Worm (Caenorhabditis elegans) whole organism, early embryonic: Measurements from ENCODE around the gene cdl-1.
A peak's percentile ranks its signal among the peaks of the same experiment; 100 is the strongest.

ENCODE experiments used
- B0310.2 ChIP-seq: sonication (generic microtip); optimal IDR thresholded peaks from 2 replicates; lab custom pipeline; 2016; ENCODE audit warnings: mild to moderate bottlenecking, missing genetic modification characterization, missing compliant biosample characterization
- F13C5.2 ChIP-seq: sonication (generic microtip); optimal IDR thresholded peaks from 2 replicates; lab custom pipeline; 2017; ENCODE audit warnings: mild to moderate bottlenecking, missing genetic modification characterization, inconsistent platforms, missing compliant biosample characterization
- aly-1 ChIP-seq: sonication (generic microtip); optimal IDR thresholded peaks from 2 replicates; lab custom pipeline; 2016; ENCODE audit warnings: missing genetic modification characterization, missing compliant biosample characterization
- ama-1 ChIP-seq: fragments of 150-350 bp; optimal IDR thresholded peaks from 2 replicates; lab custom pipeline; 2014
- ceh-13 ChIP-seq: fragments of 200-800 bp; sonication (Bioruptor generic); optimal IDR thresholded peaks from 2 replicates; lab custom pipeline; 2018; ENCODE audit warnings: mild to moderate bottlenecking, missing genetic modification characterization, missing compliant biosample characterization
- ceh-36 ChIP-seq: sonication (generic microtip); optimal IDR thresholded peaks from 2 replicates; lab custom pipeline; 2016; ENCODE audit warnings: missing genetic modification characterization, inconsistent platforms, missing compliant biosample characterization
- ets-7 ChIP-seq: sonication (generic microtip); optimal IDR thresholded peaks from 2 replicates; lab custom pipeline; 2016; ENCODE audit warnings: missing genotype, missing genetic modification characterization, missing compliant biosample characterization
- flt-1 ChIP-seq: fragments of 200-800 bp; sonication (Bioruptor generic); IDR thresholded peaks from 2 replicates; pipeline ENCODE4 v1.3.6; 2022; ENCODE audit warnings: missing genetic modification characterization, missing compliant biosample characterization
- hmbx-1 ChIP-seq: sonication (generic microtip); optimal IDR thresholded peaks from 2 replicates; lab custom pipeline; 2016; ENCODE audit warnings: mild to moderate bottlenecking, missing genetic modification characterization, missing compliant biosample characterization
- hmg-4 ChIP-seq: fragments of 200-800 bp; sonication (Bioruptor generic); optimal IDR thresholded peaks from 2 replicates; lab custom pipeline; 2018; ENCODE audit warnings: mild to moderate bottlenecking, missing genetic modification characterization, missing compliant biosample characterization
- hnd-1 ChIP-seq: sonication (generic microtip); optimal IDR thresholded peaks from 2 replicates; lab custom pipeline; 2016; ENCODE audit warnings: missing genetic modification characterization, missing compliant biosample characterization
- pes-1 ChIP-seq: fragments of 200-800 bp; sonication (Bioruptor generic); IDR thresholded peaks from 2 replicates; pipeline ENCODE4 v1.3.6; 2022; ENCODE audit warnings: missing genetic modification reagents, missing genetic modification characterization, missing compliant biosample characterization
- scrt-1 ChIP-seq: fragments of 200-800 bp; sonication (Bioruptor generic); IDR thresholded peaks from 2 replicates; pipeline ENCODE4 v1.3.6; 2022; ENCODE audit warnings: missing genetic modification characterization, missing compliant biosample characterization
- sea-1 ChIP-seq: fragments of 200-800 bp; sonication (Bioruptor generic); conservative IDR thresholded peaks from 2 replicates; pipeline ENCODE4 v1.3.6; 2022; ENCODE audit warnings: missing genetic modification characterization, missing compliant biosample characterization
- tbx-11 ChIP-seq: fragments of 200-800 bp; sonication (Bioruptor generic); IDR thresholded peaks from 2 replicates; pipeline ENCODE4 v1.3.6; 2022; ENCODE audit warnings: missing genetic modification characterization, missing compliant biosample characterization
- tbx-37 ChIP-seq: fragments of 200-800 bp; sonication (Bioruptor generic); conservative IDR thresholded peaks from 2 replicates; pipeline ENCODE4 v1.3.6; 2022; ENCODE audit warnings: missing genetic modification reagents, missing genetic modification characterization, missing compliant biosample characterization
- tra-4 ChIP-seq: sonication (generic microtip); optimal IDR thresholded peaks from 2 replicates; lab custom pipeline; 2017; ENCODE audit warnings: missing genetic modification characterization, missing compliant biosample characterization

cdl-1 gene

ce11 chrII:10784780-10785463 is at the start of gene cdl-1:
cdl-1 (plus strand) TSS chrII:10785452.
- TF ChIP-seq F13C5.2 (no peak), flt-1 (GFP tag; lab: Robert Waterston, UW) (0 out of 2 replicates have a peak, but pooled peaks have one; percentile 12)

- no peak for TF ChIP-seq tbx-11 (GFP tag; lab: Robert Waterston, UW)
- no peak for TF ChIP-seq hmbx-1 (tag; lab: Kevin White, UChicago)
- no peak for TF ChIP-seq hmg-4
- no peak for TF ChIP-seq scrt-1
- no peak for TF ChIP-seq ets-7 (tag; lab: Kevin White, UChicago)
- no peak for TF ChIP-seq sea-1
- no peak for TF ChIP-seq flt-1 (GFP tag; lab: Robert Waterston, UW)
- TF ChIP-seq tbx-37 (GFP tag; lab: Robert Waterston, UW): no peak
Observed at ce11 chrII:10737059-10737458, 48.2 kb upstream of the cdl-1 start, which contains the start of gene C52A11.3. C52A11.3 (plus strand) TSS chrII:10737359.

ce11 chrII:10744801-10745200 is 40.5 kb upstream of the cdl-1 start:
- TF ChIP-seq hmbx-1 (tag; lab: Kevin White, UChicago) (no peak), ama-1 (lab: Kevin White, UChicago) (no peak), tbx-37 (GFP tag; lab: Robert Waterston, UW) (no peak), B0310.2 (tag; lab: Kevin White, UChicago) (no peak), ceh-36 (tag; lab: Kevin White, UChicago) (no peak), ceh-13 (no peak), pes-1 (GFP tag; lab: Robert Waterston, UW) (no peak), hnd-1 (tag; lab: Kevin White, UChicago) (no peak)

- no peak for TF ChIP-seq B0310.2 (tag; lab: Kevin White, UChicago)
- TF ChIP-seq ceh-13: no peak
- no peak for TF ChIP-seq tra-4 (tag; lab: Kevin White, UChicago)
- no peak for TF ChIP-seq sea-1
Observed at ce11 chrII:10753694-10754093, 31.6 kb upstream of the cdl-1 start.

ce11 chrII:10755455-10755854 is 29.8 kb upstream of the cdl-1 start:
- TF ChIP-seq ets-7 (tag; lab: Kevin White, UChicago) (no peak), B0310.2 (tag; lab: Kevin White, UChicago) (no peak), tbx-11 (GFP tag; lab: Robert Waterston, UW) (no peak), F13C5.2 (no peak), hnd-1 (tag; lab: Kevin White, UChicago) (no peak), ceh-13 (no peak), tra-4 (tag; lab: Kevin White, UChicago) (no peak), sea-1 (no peak), hmbx-1 (tag; lab: Kevin White, UChicago) (no peak), ceh-36 (tag; lab: Kevin White, UChicago) (no peak), tbx-37 (GFP tag; lab: Robert Waterston, UW) (no peak), scrt-1 (no peak), ama-1 (lab: Kevin White, UChicago) (no peak), aly-1 (no peak), hmg-4 (no peak), flt-1 (GFP tag; lab: Robert Waterston, UW) (no peak), pes-1 (GFP tag; lab: Robert Waterston, UW) (no peak)

ce11 chrII:10758951-10759350 is 26.3 kb upstream of the cdl-1 start:
- TF ChIP-seq ets-7 (tag; lab: Kevin White, UChicago) (no peak), hmbx-1 (tag; lab: Kevin White, UChicago) (no peak), tbx-37 (GFP tag; lab: Robert Waterston, UW) (no peak), ceh-13 (no peak), F13C5.2 (no peak), hnd-1 (tag; lab: Kevin White, UChicago) (no peak), flt-1 (GFP tag; lab: Robert Waterston, UW) (no peak), B0310.2 (tag; lab: Kevin White, UChicago) (no peak), sea-1 (no peak), tra-4 (tag; lab: Kevin White, UChicago) (no peak), tbx-11 (GFP tag; lab: Robert Waterston, UW) (no peak), scrt-1 (no peak)

ce11 chrII:10759425-10759824 is 25.8 kb upstream of the cdl-1 start:
- TF ChIP-seq scrt-1 (no peak), aly-1 (no peak), F13C5.2 (no peak), ceh-13 (no peak), tbx-37 (GFP tag; lab: Robert Waterston, UW) (no peak), sea-1 (no peak), hmg-4 (no peak), ama-1 (lab: Kevin White, UChicago) (no peak), tra-4 (tag; lab: Kevin White, UChicago) (no peak), hmbx-1 (tag; lab: Kevin White, UChicago) (no peak), ceh-36 (tag; lab: Kevin White, UChicago) (no peak), B0310.2 (tag; lab: Kevin White, UChicago) (no peak), ets-7 (tag; lab: Kevin White, UChicago) (no peak), flt-1 (GFP tag; lab: Robert Waterston, UW) (no peak), tbx-11 (GFP tag; lab: Robert Waterston, UW) (no peak), pes-1 (GFP tag; lab: Robert Waterston, UW) (no peak), hnd-1 (tag; lab: Kevin White, UChicago) (no peak)

ce11 chrII:10760801-10761200 is 24.5 kb upstream of the cdl-1 start:
- TF ChIP-seq flt-1 (GFP tag; lab: Robert Waterston, UW): no peak
- no peak for TF ChIP-seq ceh-13
- TF ChIP-seq pes-1 (GFP tag; lab: Robert Waterston, UW): no peak
- no peak for TF ChIP-seq aly-1
- TF ChIP-seq B0310.2 (tag; lab: Kevin White, UChicago): no peak
- TF ChIP-seq ets-7 (tag; lab: Kevin White, UChicago): no peak
- no peak for TF ChIP-seq ceh-36 (tag; lab: Kevin White, UChicago)
- TF ChIP-seq scrt-1: no peak
- TF ChIP-seq ama-1 (lab: Kevin White, UChicago): no peak
- TF ChIP-seq sea-1: no peak
- no peak for TF ChIP-seq hmg-4
- TF ChIP-seq F13C5.2: no peak
- TF ChIP-seq hmbx-1 (tag; lab: Kevin White, UChicago): no peak
- TF ChIP-seq tbx-37 (GFP tag; lab: Robert Waterston, UW): no peak
- no peak for TF ChIP-seq hnd-1 (tag; lab: Kevin White, UChicago)
- no peak for TF ChIP-seq tra-4 (tag; lab: Kevin White, UChicago)
